Worm (Caenorhabditis elegans) whole organism, early embryonic: ENCODE data around the gene mob-2.

Source experiments
- B0310.2 ChIP-seq: sonication (generic microtip); optimal IDR thresholded peaks from 2 replicates; lab custom pipeline; 2016; ENCODE audit warnings: mild to moderate bottlenecking, missing genetic modification characterization, missing compliant biosample characterization
- F13C5.2 ChIP-seq: sonication (generic microtip); optimal IDR thresholded peaks from 2 replicates; lab custom pipeline; 2017; ENCODE audit warnings: mild to moderate bottlenecking, missing genetic modification characterization, inconsistent platforms, missing compliant biosample characterization
- aly-1 ChIP-seq: sonication (generic microtip); optimal IDR thresholded peaks from 2 replicates; lab custom pipeline; 2016; ENCODE audit warnings: missing genetic modification characterization, missing compliant biosample characterization
- ama-1 ChIP-seq: fragments of 150-350 bp; optimal IDR thresholded peaks from 2 replicates; lab custom pipeline; 2014
- ceh-13 ChIP-seq: fragments of 200-800 bp; sonication (Bioruptor generic); optimal IDR thresholded peaks from 2 replicates; lab custom pipeline; 2018; ENCODE audit warnings: mild to moderate bottlenecking, missing genetic modification characterization, missing compliant biosample characterization
- ceh-36 ChIP-seq: sonication (generic microtip); optimal IDR thresholded peaks from 2 replicates; lab custom pipeline; 2016; ENCODE audit warnings: missing genetic modification characterization, inconsistent platforms, missing compliant biosample characterization
- ets-7 ChIP-seq: sonication (generic microtip); optimal IDR thresholded peaks from 2 replicates; lab custom pipeline; 2016; ENCODE audit warnings: missing genotype, missing genetic modification characterization, missing compliant biosample characterization
- flt-1 ChIP-seq: fragments of 200-800 bp; sonication (Bioruptor generic); IDR thresholded peaks from 2 replicates; pipeline ENCODE4 v1.3.6; 2022; ENCODE audit warnings: missing genetic modification characterization, missing compliant biosample characterization
- hmbx-1 ChIP-seq: sonication (generic microtip); optimal IDR thresholded peaks from 2 replicates; lab custom pipeline; 2016; ENCODE audit warnings: mild to moderate bottlenecking, missing genetic modification characterization, missing compliant biosample characterization
- hmg-4 ChIP-seq: fragments of 200-800 bp; sonication (Bioruptor generic); optimal IDR thresholded peaks from 2 replicates; lab custom pipeline; 2018; ENCODE audit warnings: mild to moderate bottlenecking, missing genetic modification characterization, missing compliant biosample characterization
- hnd-1 ChIP-seq: sonication (generic microtip); optimal IDR thresholded peaks from 2 replicates; lab custom pipeline; 2016; ENCODE audit warnings: missing genetic modification characterization, missing compliant biosample characterization
- pes-1 ChIP-seq: fragments of 200-800 bp; sonication (Bioruptor generic); IDR thresholded peaks from 2 replicates; pipeline ENCODE4 v1.3.6; 2022; ENCODE audit warnings: missing genetic modification reagents, missing genetic modification characterization, missing compliant biosample characterization
- scrt-1 ChIP-seq: fragments of 200-800 bp; sonication (Bioruptor generic); IDR thresholded peaks from 2 replicates; pipeline ENCODE4 v1.3.6; 2022; ENCODE audit warnings: missing genetic modification characterization, missing compliant biosample characterization
- sea-1 ChIP-seq: fragments of 200-800 bp; sonication (Bioruptor generic); conservative IDR thresholded peaks from 2 replicates; pipeline ENCODE4 v1.3.6; 2022; ENCODE audit warnings: missing genetic modification characterization, missing compliant biosample characterization
- tbx-11 ChIP-seq: fragments of 200-800 bp; sonication (Bioruptor generic); IDR thresholded peaks from 2 replicates; pipeline ENCODE4 v1.3.6; 2022; ENCODE audit warnings: missing genetic modification characterization, missing compliant biosample characterization
- tbx-37 ChIP-seq: fragments of 200-800 bp; sonication (Bioruptor generic); conservative IDR thresholded peaks from 2 replicates; pipeline ENCODE4 v1.3.6; 2022; ENCODE audit warnings: missing genetic modification reagents, missing genetic modification characterization, missing compliant biosample characterization
- tra-4 ChIP-seq: sonication (generic microtip); optimal IDR thresholded peaks from 2 replicates; lab custom pipeline; 2017; ENCODE audit warnings: missing genetic modification characterization, missing compliant biosample characterization

mob-2 gene

DNA sequence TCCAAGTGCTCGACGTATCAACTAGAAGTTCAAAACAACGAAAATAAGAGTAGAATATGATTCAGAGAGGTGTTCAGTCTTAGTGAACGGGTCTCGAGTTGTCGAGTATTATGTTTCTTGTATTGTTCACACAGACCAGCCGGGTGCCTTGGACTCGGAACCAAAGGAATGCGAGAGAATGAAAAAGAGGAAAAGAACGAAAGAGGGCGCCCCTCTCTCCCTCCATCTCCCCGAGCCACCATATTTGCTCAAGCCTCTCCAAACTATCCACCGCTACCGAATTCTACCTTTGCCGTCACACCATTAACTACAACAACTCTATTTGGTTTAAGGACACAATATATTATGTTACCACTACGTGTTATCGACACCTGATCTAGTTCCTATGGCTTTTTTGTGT is 8.1 kb downstream of the mob-2 start:
- TF ChIP-seq ceh-13 (GFP tag; lab: Kevin White, UChicago) (no peak), sea-1 (GFP tag; lab: Robert Waterston, UW) (no peak)

DNA sequence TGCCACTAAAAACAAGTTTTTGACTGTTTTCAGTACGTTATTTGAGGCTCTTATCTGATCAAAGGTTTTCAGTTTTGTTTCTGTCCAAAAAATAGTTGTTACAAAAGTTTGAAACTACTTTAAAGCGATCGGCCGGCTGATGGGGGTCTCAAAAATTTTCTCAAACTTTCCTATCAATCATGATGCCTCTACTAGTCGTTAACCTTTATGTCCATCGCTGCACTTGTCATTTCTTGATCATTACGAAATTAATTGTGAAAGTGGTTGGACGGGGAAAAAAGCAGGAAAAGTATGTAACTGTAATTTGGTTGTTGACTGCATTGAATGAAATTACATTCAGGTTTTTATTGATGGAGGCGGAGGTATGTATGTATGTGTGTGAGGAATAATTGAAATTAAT is 10.0 kb downstream of the mob-2 start:
- TF ChIP-seq hmbx-1 (tag; lab: Kevin White, UChicago) = no peak
- TF ChIP-seq scrt-1 = no peak
- no peak for TF ChIP-seq tbx-37
- no peak for TF ChIP-seq hnd-1
- no peak for TF ChIP-seq F13C5.2 (tag; lab: Kevin White, UChicago)
- no peak for TF ChIP-seq ceh-36 (tag; lab: Kevin White, UChicago)
- TF ChIP-seq aly-1 (tag; lab: Kevin White, UChicago) = no peak
- no peak for TF ChIP-seq B0310.2 (tag; lab: Kevin White, UChicago)
- no peak for TF ChIP-seq pes-1
- no peak for TF ChIP-seq tbx-11 (GFP tag; lab: Robert Waterston, UW)
- TF ChIP-seq sea-1 (GFP tag; lab: Robert Waterston, UW) = no peak
- TF ChIP-seq flt-1 (GFP tag; lab: Robert Waterston, UW) = no peak
- TF ChIP-seq hmg-4 (GFP tag; lab: Kevin White, UChicago) = no peak
- TF ChIP-seq ets-7 = no peak

DNA sequence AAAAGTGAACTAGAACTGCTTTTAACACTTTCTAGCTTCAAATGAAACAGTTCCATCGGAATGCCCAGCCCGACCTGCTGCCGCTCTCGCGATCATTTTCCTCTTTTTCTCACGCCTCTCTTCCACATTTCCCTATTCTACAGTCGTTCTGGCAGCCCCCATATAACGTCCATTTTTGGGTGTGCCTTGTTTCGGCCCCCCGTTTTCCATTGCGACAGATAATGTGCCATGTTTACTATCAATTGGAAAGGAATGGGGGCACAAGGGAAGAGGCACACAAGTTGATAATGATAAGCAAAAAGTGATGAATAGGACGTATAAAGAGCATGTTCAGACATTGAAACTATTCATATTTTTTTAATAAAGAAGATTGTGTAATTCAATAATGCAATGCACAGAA is 10.9 kb downstream of the mob-2 start:
- TF ChIP-seq ceh-13 (GFP tag; lab: Kevin White, UChicago) (no peak), hmg-4 (GFP tag; lab: Kevin White, UChicago) (peak; percentile 30), tbx-11 (GFP tag; lab: Robert Waterston, UW) (0 out of 2 replicates have a peak, but pooled peaks have one; percentile 29), flt-1 (GFP tag; lab: Robert Waterston, UW) (no peak), scrt-1 (no peak), aly-1 (tag; lab: Kevin White, UChicago) (no peak), hmbx-1 (tag; lab: Kevin White, UChicago) (no peak), ets-7 (no peak), pes-1 (no peak), ama-1 (no peak), F13C5.2 (tag; lab: Kevin White, UChicago) (no peak), B0310.2 (tag; lab: Kevin White, UChicago) (no peak), sea-1 (GFP tag; lab: Robert Waterston, UW) (no peak), tra-4 (tag; lab: Kevin White, UChicago) (no peak), ceh-36 (tag; lab: Kevin White, UChicago) (no peak), hnd-1 (no peak), tbx-37 (no peak)

DNA sequence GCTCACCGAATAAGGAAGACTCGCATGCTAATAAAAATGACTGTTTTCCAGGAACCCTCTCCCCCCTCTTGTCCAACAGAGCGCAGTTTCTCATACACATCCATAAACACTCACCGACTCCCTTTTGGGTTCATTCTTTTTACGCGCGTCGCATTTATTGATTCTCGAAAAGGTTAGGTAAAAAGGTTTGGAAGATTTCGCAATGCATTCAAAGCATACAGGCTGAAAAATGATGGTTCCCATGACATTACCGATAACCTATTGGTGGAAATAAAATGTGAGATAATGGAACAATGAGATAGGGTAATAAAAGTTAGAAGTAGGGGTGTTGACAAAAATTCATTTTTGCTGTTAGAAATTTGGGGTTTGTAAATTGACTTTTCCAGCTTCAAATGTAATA is 11.4 kb downstream of the mob-2 start:
- TF ChIP-seq tra-4 (tag; lab: Kevin White, UChicago) (no peak), ets-7 (no peak), scrt-1 (no peak), hmbx-1 (tag; lab: Kevin White, UChicago) (no peak), sea-1 (GFP tag; lab: Robert Waterston, UW) (no peak), aly-1 (tag; lab: Kevin White, UChicago) (no peak), pes-1 (no peak)

DNA sequence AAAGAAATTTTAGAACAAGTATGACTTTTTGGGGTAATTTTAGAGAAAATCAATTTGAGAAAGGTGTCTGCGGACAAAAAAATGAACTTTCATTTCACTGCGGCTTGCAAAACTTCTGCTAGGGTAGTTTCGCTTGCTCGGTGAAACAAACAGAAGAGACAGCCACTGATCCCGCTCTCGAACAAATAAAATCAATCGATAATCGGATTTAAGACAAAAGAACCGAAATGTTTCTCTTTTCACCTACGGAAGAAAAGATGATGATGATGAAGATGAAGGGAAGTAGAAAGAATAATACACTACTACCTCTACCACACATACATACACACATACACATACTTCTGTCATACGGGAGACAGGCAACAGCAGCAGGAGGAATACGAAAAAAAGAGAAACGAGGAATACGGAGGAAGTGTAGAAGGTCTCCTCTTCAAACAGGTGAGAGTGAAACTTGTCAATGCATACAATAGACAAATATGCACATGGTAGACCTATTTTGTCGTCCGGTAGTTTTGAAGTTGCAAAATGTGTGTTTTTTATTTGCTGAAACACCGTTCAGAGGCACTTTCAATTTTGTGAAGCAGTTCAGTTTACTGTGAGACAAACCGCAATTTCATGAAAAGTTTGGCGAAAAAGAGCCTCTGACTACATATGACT is 12.6 kb downstream of the mob-2 start:
- TF ChIP-seq ama-1 (no peak), tra-4 (tag; lab: Kevin White, UChicago) (no peak), hnd-1 (no peak), hmbx-1 (tag; lab: Kevin White, UChicago) (no peak), flt-1 (GFP tag; lab: Robert Waterston, UW) (no peak), pes-1 (no peak), tbx-11 (GFP tag; lab: Robert Waterston, UW) (no peak), B0310.2 (tag; lab: Kevin White, UChicago) (no peak), ceh-13 (GFP tag; lab: Kevin White, UChicago) (no peak), scrt-1 (no peak), ets-7 (no peak), ceh-36 (tag; lab: Kevin White, UChicago) (no peak)

DNA sequence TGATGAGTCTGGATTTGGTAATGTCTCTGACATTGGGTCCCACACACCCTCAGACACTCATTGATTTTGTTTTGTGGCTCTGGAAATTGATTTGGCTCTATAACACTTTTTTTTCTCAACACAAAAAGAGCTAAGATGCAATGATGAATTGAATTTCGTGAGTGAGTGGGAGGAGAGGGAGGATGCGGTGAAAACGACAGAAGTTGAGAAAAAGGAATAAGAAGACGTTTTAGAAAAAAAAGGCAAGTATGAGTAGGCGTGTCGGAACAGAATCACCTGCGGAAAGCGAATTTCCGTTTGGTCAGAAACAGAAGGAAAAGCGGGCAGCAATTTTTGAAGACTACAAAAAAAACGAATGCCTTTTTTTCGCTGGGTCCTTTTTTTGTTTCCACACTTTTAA is 14.1 kb downstream of the mob-2 start:
- TF ChIP-seq scrt-1 = no peak
- no peak for TF ChIP-seq hmg-4 (GFP tag; lab: Kevin White, UChicago)
- no peak for TF ChIP-seq aly-1 (tag; lab: Kevin White, UChicago)
- TF ChIP-seq tbx-37 = no peak
- TF ChIP-seq ceh-13 (GFP tag; lab: Kevin White, UChicago) = no peak
- TF ChIP-seq ets-7 = no peak
- TF ChIP-seq tbx-11 (GFP tag; lab: Robert Waterston, UW) = no peak
- TF ChIP-seq B0310.2 (tag; lab: Kevin White, UChicago) = no peak
- no peak for TF ChIP-seq ceh-36 (tag; lab: Kevin White, UChicago)
- no peak for TF ChIP-seq pes-1
- no peak for TF ChIP-seq ama-1
- no peak for TF ChIP-seq hmbx-1 (tag; lab: Kevin White, UChicago)
- TF ChIP-seq flt-1 (GFP tag; lab: Robert Waterston, UW) = no peak
- TF ChIP-seq sea-1 (GFP tag; lab: Robert Waterston, UW) = no peak
- TF ChIP-seq hnd-1 = no peak
- TF ChIP-seq tra-4 (tag; lab: Kevin White, UChicago) = no peak
- no peak for TF ChIP-seq F13C5.2 (tag; lab: Kevin White, UChicago)

DNA sequence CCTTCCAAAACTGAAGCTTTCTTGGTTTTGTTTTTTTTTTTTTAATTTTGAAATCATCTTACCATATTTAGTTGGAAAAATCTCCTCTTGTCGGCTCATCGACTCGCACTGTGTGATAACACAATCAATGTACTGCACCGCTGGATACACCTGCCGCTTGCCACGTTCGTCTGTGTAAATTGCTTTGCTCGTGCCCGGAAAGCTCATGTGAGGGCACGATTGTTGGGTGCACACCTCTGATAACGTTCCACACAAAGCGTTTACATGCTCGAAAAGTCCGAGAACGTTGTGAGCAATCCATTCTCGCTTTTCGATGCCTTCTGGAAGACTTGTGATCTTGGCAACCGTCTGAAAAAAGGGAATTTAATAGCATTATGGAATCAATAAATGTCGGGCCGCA is 15.4 kb downstream of the mob-2 start:
- TF ChIP-seq scrt-1 = no peak
- no peak for TF ChIP-seq tbx-11 (GFP tag; lab: Robert Waterston, UW)
- no peak for TF ChIP-seq pes-1
- no peak for TF ChIP-seq ceh-13 (GFP tag; lab: Kevin White, UChicago)
- TF ChIP-seq ama-1 = no peak
- TF ChIP-seq hmbx-1 (tag; lab: Kevin White, UChicago) = no peak
- no peak for TF ChIP-seq B0310.2 (tag; lab: Kevin White, UChicago)
- no peak for TF ChIP-seq F13C5.2 (tag; lab: Kevin White, UChicago)
- TF ChIP-seq tbx-37 = no peak
- no peak for TF ChIP-seq hnd-1
- no peak for TF ChIP-seq aly-1 (tag; lab: Kevin White, UChicago)
- TF ChIP-seq hmg-4 (GFP tag; lab: Kevin White, UChicago) = no peak
- TF ChIP-seq ceh-36 (tag; lab: Kevin White, UChicago) = no peak
- no peak for TF ChIP-seq tra-4 (tag; lab: Kevin White, UChicago)
- no peak for TF ChIP-seq sea-1 (GFP tag; lab: Robert Waterston, UW)
- TF ChIP-seq ets-7 = no peak
- no peak for TF ChIP-seq flt-1 (GFP tag; lab: Robert Waterston, UW)
